Worm (Caenorhabditis elegans) whole organism, L2 larva: ENCODE results near the gene sptl-2.

ENCODE experiments used
- aly-2 ChIP-seq: fragments of 150-350 bp; optimal IDR thresholded peaks from 2 replicates; lab custom pipeline; 2014; ENCODE audit warnings: missing biosample characterization, missing genetic modification characterization
- ama-1 ChIP-seq: fragments of 150-350 bp; optimal IDR thresholded peaks from 2 replicates; lab custom pipeline; 2018; ENCODE audit warnings: inconsistent platforms
- blmp-1 ChIP-seq: sonication (generic microtip); optimal IDR thresholded peaks from 2 replicates; lab custom pipeline; 2017; ENCODE audit warnings: missing genetic modification characterization, mild to moderate bottlenecking, missing compliant biosample characterization, antibody characterized with exemption, moderate library complexity; ENCODE audit not compliant: insufficient read depth
- elt-1 ChIP-seq: fragments of 150-350 bp; optimal IDR thresholded peaks from 2 replicates; lab custom pipeline; 2014; ENCODE audit warnings: missing biosample characterization, missing genetic modification characterization
- mdl-1 ChIP-seq, 2 experiments: fragments of 150-350 bp in 1 of 2; sonication (generic microtip) in 1 of 2; optimal IDR thresholded peaks; 2 replicates each; lab custom pipeline; 2017; ENCODE audit warnings: missing biosample characterization in 2 of 2, missing genetic modification characterization in 2 of 2
- nhr-10 ChIP-seq: sonication (generic microtip); optimal IDR thresholded peaks from 2 replicates; lab custom pipeline; 2017; ENCODE audit warnings: missing biosample characterization, missing genetic modification characterization
- nhr-23 ChIP-seq: fragments of 150-350 bp; optimal IDR thresholded peaks from 2 replicates; lab custom pipeline; 2014; ENCODE audit warnings: missing biosample characterization, missing genetic modification reagents, missing genetic modification characterization
- nhr-25 ChIP-seq: fragments of 150-350 bp; sonication (generic microtip); optimal IDR thresholded peaks from 3 replicates; lab custom pipeline; 2014; ENCODE audit warnings: missing biosample characterization, missing genetic modification characterization
- skn-1 ChIP-seq: sonication (generic microtip); optimal IDR thresholded peaks from 2 replicates; lab custom pipeline; 2017; ENCODE audit warnings: missing biosample characterization, missing genetic modification characterization
- snpc-4 ChIP-seq: fragments of 150-350 bp; optimal IDR thresholded peaks from 2 replicates; lab custom pipeline; 2014; ENCODE audit warnings: missing biosample characterization, missing genetic modification characterization
- unc-62 ChIP-seq: fragments of 150-350 bp; optimal IDR thresholded peaks from 2 replicates; lab custom pipeline; 2014; ENCODE audit warnings: missing biosample characterization, missing genetic modification reagents, missing genetic modification characterization
- zag-1 ChIP-seq: fragments of 150-350 bp; optimal IDR thresholded peaks from 2 replicates; lab custom pipeline; 2014; ENCODE audit warnings: missing biosample characterization, missing genetic modification characterization
- ztf-11 ChIP-seq: sonication (generic microtip); optimal IDR thresholded peaks from 2 replicates; lab custom pipeline; 2017; ENCODE audit warnings: missing biosample characterization, missing genetic modification characterization

DNA sequence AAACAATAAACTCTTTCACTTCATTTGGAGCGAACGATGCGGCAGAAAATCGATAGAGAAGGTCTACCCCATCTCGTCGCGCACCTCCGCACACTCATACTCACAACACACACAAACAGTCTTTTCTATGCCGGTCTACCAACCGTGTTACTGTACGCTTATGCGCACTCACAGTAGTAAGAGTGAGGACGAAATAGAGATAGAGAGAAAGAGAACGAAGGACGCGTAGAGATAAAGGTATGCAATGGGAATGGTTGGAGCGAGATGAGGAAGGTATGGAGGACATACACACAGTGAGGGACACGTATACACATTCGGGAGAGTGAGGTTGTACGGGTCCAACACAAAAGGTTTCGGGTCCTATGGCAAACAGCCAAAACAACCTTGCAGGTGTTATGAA, 38.2 kb upstream of the sptl-2 start:
- peak; percentile 78 for TF ChIP-seq nhr-25 (tag; lab: Kevin White, UChicago)
- TF ChIP-seq nhr-10 (tag; lab: Kevin White, UChicago), result no peak
- no peak for TF ChIP-seq snpc-4 (tag; lab: Kevin White, UChicago)
- TF ChIP-seq elt-1 (tag; lab: Kevin White, UChicago), result no peak
- TF ChIP-seq ama-1, result no peak
- no peak for TF ChIP-seq zag-1 (tag; lab: Kevin White, UChicago)
- TF ChIP-seq mdl-1 (tag; optimal IDR thresholded peaks at IDR 0.05; lab: Kevin White, UChicago), result no peak
- TF ChIP-seq blmp-1 (tag; lab: Kevin White, UChicago), result no peak
- no peak for TF ChIP-seq aly-2 (tag; lab: Kevin White, UChicago)
- no peak for TF ChIP-seq unc-62 (GFP tag; lab: Kevin White, UChicago)
- no peak for TF ChIP-seq nhr-23 (tag; lab: Kevin White, UChicago)
- TF ChIP-seq skn-1, result no peak
- no peak for TF ChIP-seq ztf-11
